Fruit fly (Drosophila melanogaster) whole organism, wandering third instar larva: Measurements from ENCODE around the gene aay.

Source experiments
- Abd-B ChIP-seq: fragments of >200 bp; optimal IDR thresholded peaks from 2 replicates; lab custom pipeline; 2017; ENCODE audit warnings: missing biosample characterization, missing genetic modification characterization
- CG32264 ChIP-seq: fragments of 200-800 bp; sonication (Bioruptor generic); optimal IDR thresholded peaks from 2 replicates; lab custom pipeline; 2016; ENCODE audit warnings: missing biosample characterization, missing genetic modification characterization
- CG9705 ChIP-seq: fragments of 200-800 bp; sonication (Bioruptor generic); optimal IDR thresholded peaks from 2 replicates; lab custom pipeline; 2018; ENCODE audit warnings: missing biosample characterization, mild to moderate bottlenecking, missing genetic modification characterization
- Dfd ChIP-seq: fragments of >200 bp; optimal IDR thresholded peaks from 2 replicates; lab custom pipeline; 2017; ENCODE audit warnings: missing biosample characterization, missing genetic modification characterization
- Dif ChIP-seq: fragments of 200-275, 200-300 bp; sonication (Bioruptor generic); optimal IDR thresholded peaks from 2 replicates; lab custom pipeline; 2018; ENCODE audit warnings: missing biosample characterization, missing genetic modification characterization; ENCODE audit not compliant: partially characterized antibody
- Hnf4 ChIP-seq: fragments of 200-800 bp; sonication (Bioruptor generic); optimal IDR thresholded peaks from 2 replicates; lab custom pipeline; 2016; ENCODE audit warnings: missing biosample characterization, mild to moderate bottlenecking, missing genetic modification characterization
- Hr78 ChIP-seq: fragments of >200 bp; optimal IDR thresholded peaks from 2 replicates; lab custom pipeline; 2017; ENCODE audit warnings: missing biosample characterization, missing genetic modification characterization
- Hr83 ChIP-seq: fragments of 200-300 bp; sonication (Bioruptor generic); optimal IDR thresholded peaks from 2 replicates; lab custom pipeline; 2016; ENCODE audit warnings: missing biosample characterization, mild to moderate bottlenecking, missing genetic modification characterization, moderate library complexity; ENCODE audit not compliant: poor library complexity, severe bottlenecking
- Jra ChIP-seq: sonication (Bioruptor generic); optimal IDR thresholded peaks from 2 replicates; lab custom pipeline; 2016; ENCODE audit warnings: missing biosample characterization, missing genetic modification characterization
- Myc ChIP-seq: fragments of >200 bp; optimal IDR thresholded peaks from 2 replicates; lab custom pipeline; 2017
- OdsH ChIP-seq: fragments of 200-800 bp; sonication (Bioruptor generic); optimal IDR thresholded peaks from 2 replicates; lab custom pipeline; 2016; ENCODE audit warnings: missing biosample characterization, mild to moderate bottlenecking, missing genetic modification characterization
- Rel ChIP-seq, 2 experiments: fragments of 200-800 bp; sonication (Bioruptor generic) in 1 of 2; optimal IDR thresholded peaks; 2 replicates in 1 of 2; 3 replicates in 1 of 2; lab custom pipeline; 2016 to 2019; ENCODE audit warnings: mild to moderate bottlenecking in 2 of 2, missing biosample characterization in 2 of 2, missing genetic modification characterization in 2 of 2, moderate library complexity in 1 of 2
- Sp1 ChIP-seq: fragments of 200-800 bp; sonication (Bioruptor generic); optimal IDR thresholded peaks from 3 replicates; lab custom pipeline; 2019; ENCODE audit warnings: missing biosample characterization, mild to moderate bottlenecking, missing genetic modification characterization, moderate library complexity
- Vsx2 ChIP-seq: fragments of 200-300, 225-300 bp; sonication (Bioruptor generic); optimal IDR thresholded peaks from 2 replicates; lab custom pipeline; 2018; ENCODE audit warnings: missing biosample characterization, missing genetic modification characterization; ENCODE audit not compliant: partially characterized antibody
- brk ChIP-seq: fragments of 200-800 bp; sonication (Bioruptor generic); optimal IDR thresholded peaks from 2 replicates; lab custom pipeline; 2016; ENCODE audit warnings: missing biosample characterization, mild to moderate bottlenecking, missing genetic modification characterization
- dl ChIP-seq, 2 experiments: fragments of 175-275, 200-275 bp in 1 of 2; fragments of 200-275 bp in 1 of 2; sonication (Bioruptor generic); optimal IDR thresholded peaks; lab custom pipeline; 2018; ENCODE audit warnings: mild to moderate bottlenecking in 2 of 2, missing biosample characterization in 2 of 2, missing genetic modification characterization in 2 of 2, moderate library complexity in 2 of 2; ENCODE audit not compliant: partially characterized antibody in 2 of 2, insufficient read depth in 1 of 2
- dmrt93B ChIP-seq: fragments of 200-800 bp; sonication (Bioruptor generic); optimal IDR thresholded peaks from 2 replicates; lab custom pipeline; 2018; ENCODE audit warnings: missing biosample characterization, mild to moderate bottlenecking, missing genetic modification characterization
- dsf ChIP-seq: sonication (Bioruptor generic); optimal IDR thresholded peaks from 2 replicates; lab custom pipeline; 2016; ENCODE audit warnings: missing biosample characterization, missing genetic modification characterization, borderline replicate concordance
- ey ChIP-seq: fragments of 200-800 bp; sonication (Bioruptor generic); optimal IDR thresholded peaks from 2 replicates; lab custom pipeline; 2016; ENCODE audit warnings: missing biosample characterization, missing genetic modification characterization
- foxo ChIP-seq, 2 experiments: fragments of 200-800 bp; sonication (Bioruptor generic); optimal IDR thresholded peaks; 2 replicates in 1 of 2; 3 replicates in 1 of 2; lab custom pipeline; 2016 to 2017; ENCODE audit warnings: missing biosample characterization in 2 of 2, missing genetic modification characterization in 2 of 2
- fru ChIP-seq: fragments of 200-800 bp; sonication (Bioruptor generic); optimal IDR thresholded peaks from 3 replicates; lab custom pipeline; 2016; ENCODE audit warnings: missing biosample characterization, mild to moderate bottlenecking, missing genetic modification characterization
- h ChIP-seq: fragments of 200-800 bp; sonication (Bioruptor generic); optimal IDR thresholded peaks from 3 replicates; lab custom pipeline; 2016; ENCODE audit warnings: missing biosample characterization, mild to moderate bottlenecking, missing genetic modification characterization
- jim ChIP-seq: fragments of 175-275, 200-325 bp; sonication (Bioruptor generic); optimal IDR thresholded peaks from 2 replicates; lab custom pipeline; 2016; ENCODE audit warnings: missing biosample characterization, mild to moderate bottlenecking, missing genetic modification characterization
- lola ChIP-seq: fragments of >200 bp; optimal IDR thresholded peaks from 2 replicates; lab custom pipeline; 2017; ENCODE audit warnings: missing biosample characterization, missing genetic modification characterization
- pan ChIP-seq: fragments of >200 bp; optimal IDR thresholded peaks from 2 replicates; lab custom pipeline; 2017
- psq ChIP-seq: fragments of 200-800 bp; sonication (Bioruptor generic); optimal IDR thresholded peaks from 3 replicates; lab custom pipeline; 2017; ENCODE audit warnings: missing biosample characterization, mild to moderate bottlenecking, missing genetic modification characterization, moderate library complexity
- rgr ChIP-seq: fragments of 200-800 bp; sonication (Bioruptor generic); optimal IDR thresholded peaks from 3 replicates; lab custom pipeline; 2016; ENCODE audit warnings: missing biosample characterization, mild to moderate bottlenecking, missing genetic modification characterization
- sage ChIP-seq: fragments of 200-800 bp; sonication (Bioruptor generic); optimal IDR thresholded peaks from 2 replicates; lab custom pipeline; 2016; ENCODE audit warnings: missing biosample characterization, mild to moderate bottlenecking, missing genetic modification characterization
- sv ChIP-seq: fragments of 200-800 bp; sonication (Bioruptor generic); optimal IDR thresholded peaks from 3 replicates; lab custom pipeline; 2016; ENCODE audit warnings: missing biosample characterization, missing genetic modification characterization
- tai ChIP-seq: sonication (Bioruptor generic); optimal IDR thresholded peaks from 2 replicates; lab custom pipeline; 2016; ENCODE audit warnings: missing biosample characterization, missing genetic modification characterization
- usp ChIP-seq: fragments of >200 bp; optimal IDR thresholded peaks from 2 replicates; lab custom pipeline; 2017; ENCODE audit warnings: missing biosample characterization, missing genetic modification characterization
- woc ChIP-seq: sonication (Bioruptor generic); optimal IDR thresholded peaks from 2 replicates; lab custom pipeline; 2016; ENCODE audit warnings: missing biosample characterization, mild to moderate bottlenecking, missing genetic modification characterization

aay gene

DNA sequence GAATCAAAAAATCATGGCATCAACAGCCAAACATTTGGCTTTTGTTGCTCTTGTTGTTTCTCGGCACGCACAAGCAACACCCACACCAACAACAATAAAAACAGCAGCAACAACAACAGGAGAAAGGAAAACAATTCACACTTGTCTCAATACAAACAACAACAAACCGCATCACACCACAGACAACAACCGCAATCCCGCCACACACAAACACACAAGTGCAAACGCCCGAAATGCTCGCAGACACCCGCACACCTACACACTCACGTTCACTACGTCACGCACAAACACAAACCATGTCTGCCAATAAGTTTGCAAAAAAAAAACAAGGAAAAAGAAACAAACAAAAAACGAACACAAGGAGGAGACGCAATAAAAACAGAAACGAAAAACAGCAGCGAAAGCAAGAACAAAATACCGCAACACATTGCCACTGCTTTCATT is 44.7 kb downstream of the aay start:
- TF ChIP-seq Dfd (GFP tag; lab: Kevin White, UChicago) (no peak), Hr78 (no peak), tai (GFP tag; lab: Kevin White, UChicago) (no peak), dl (GFP tag; optimal IDR thresholded peaks at IDR 0.05; lab: Kevin White, UChicago; ENCODE audit: insufficient read depth in 1 of 2, partially characterized antibody in 2 of 2) (no peak), pan (no peak), Sp1 (peak; percentile 58), OdsH (GFP tag; lab: Kevin White, UChicago) (no peak), psq (peak; percentile 60), brk (GFP tag; lab: Kevin White, UChicago) (no peak), Hr83 (GFP tag; lab: Kevin White, UChicago) (no peak), Jra (GFP tag; lab: Kevin White, UChicago) (no peak), sage (GFP tag; lab: Kevin White, UChicago) (no peak), CG9705 (GFP tag; lab: Kevin White, UChicago) (no peak), Vsx2 (GFP tag; lab: Kevin White, UChicago) (no peak), dsf (GFP tag; lab: Kevin White, UChicago) (no peak), Rel (GFP tag; optimal IDR thresholded peaks at IDR 0.05; lab: Kevin White, UChicago) (peak; percentile 68), Rel (tag; optimal IDR thresholded peaks at IDR 0.05; lab: Kevin White, UChicago) (no peak), foxo (GFP tag; optimal IDR thresholded peaks at IDR 0.05; lab: Kevin White, UChicago) (peak in 1 of 2 experiments; percentile 26), jim (GFP tag; lab: Kevin White, UChicago) (no peak), Abd-B (GFP tag; lab: Kevin White, UChicago) (no peak), fru (GFP tag; lab: Kevin White, UChicago) (no peak), ey (GFP tag; lab: Kevin White, UChicago) (no peak), sv (no peak), woc (GFP tag; lab: Kevin White, UChicago) (no peak), lola (GFP tag; lab: Kevin White, UChicago) (no peak), dmrt93B (no peak), h (GFP tag; lab: Kevin White, UChicago) (peak; percentile 28), CG32264 (no peak), usp (GFP tag; lab: Kevin White, UChicago) (no peak)
- TF ChIP-seq, all 38 proteins: peak for 5

- TF ChIP-seq OdsH (GFP tag; lab: Kevin White, UChicago) (peak; percentile 18), foxo (GFP tag; optimal IDR thresholded peaks at IDR 0.05; lab: Kevin White, UChicago) (peak in 1 of 2 experiments; percentile 6), psq (peak; percentile 27), rgr (GFP tag; lab: Kevin White, UChicago) (no peak), ey (GFP tag; lab: Kevin White, UChicago) (peak; percentile 30), woc (GFP tag; lab: Kevin White, UChicago) (no peak)
Measured at dm6 chr3L:9468261-9468890, 45.3 kb downstream of the aay start.

- TF ChIP-seq h (GFP tag; lab: Kevin White, UChicago) (no peak), Myc (lab: Kevin White, UChicago) (no peak), Hnf4 (no peak), Rel (GFP tag; optimal IDR thresholded peaks at IDR 0.05; lab: Kevin White, UChicago) (no peak), Rel (tag; optimal IDR thresholded peaks at IDR 0.05; lab: Kevin White, UChicago) (no peak), Dif (GFP tag; lab: Kevin White, UChicago) (no peak), tai (GFP tag; lab: Kevin White, UChicago) (no peak), sv (no peak), sage (GFP tag; lab: Kevin White, UChicago) (no peak), Sp1 (no peak), Dfd (GFP tag; lab: Kevin White, UChicago) (no peak), Vsx2 (GFP tag; lab: Kevin White, UChicago) (no peak)
Measured at dm6 chr3L:9469079-9469478, 46.0 kb downstream of the aay start.
